Fruit fly (Drosophila melanogaster) whole organism, adult: ENCODE data around the gene CG14400.

ENCODE experiments used
- CG12768 ChIP-seq: fragments of 200-800 bp; sonication (Bioruptor generic); optimal IDR thresholded peaks from 2 replicates; lab custom pipeline; 2017; ENCODE audit warnings: missing biosample characterization, missing genetic modification characterization, mild to moderate bottlenecking, moderate library complexity, missing genetic modification reagents
- Mnt ChIP-seq: fragments of 200-800 bp; sonication (Bioruptor generic); optimal IDR thresholded peaks from 2 replicates; lab custom pipeline; 2016; ENCODE audit warnings: missing biosample characterization, mild to moderate bottlenecking, missing genetic modification characterization

dm6 chr2L:20858371-20859340 is 965 bp upstream of the CG14400 start, which contains the start of gene bero:
- TF ChIP-seq CG12768 (no peak), Mnt (GFP tag; lab: Kevin White, UChicago) (no peak)
